Fruit fly (Drosophila melanogaster): ENCODE data around the gene CG8300.

- TF ChIP-seq Sin3A (optimal IDR thresholded peaks at IDR 0.05) (no peak), Myc (optimal IDR thresholded peaks at IDR 0.05) (no peak), h (optimal IDR thresholded peaks at IDR 0.05) (no peak), ttk (optimal IDR thresholded peaks at IDR 0.05) (no peak), psq (optimal IDR thresholded peaks at IDR 0.05) (no peak), insv (optimal IDR thresholded peaks at IDR 0.05) (no peak)
These were observed 32.7 kb downstream of the CG8300 start, which contains the start of gene Cph for dm6 chrX:7137423-7137822.

All from Kc167 (cell line).